Worm (Caenorhabditis elegans) whole organism, L4 larva: ENCODE measurements around the gene rpl-10.

Experiments used
- R02D3.7 ChIP-seq: fragments of 150-350 bp; sonication (generic microtip); optimal IDR thresholded peaks from 3 replicates; lab custom pipeline; 2014; ENCODE audit warnings: missing biosample characterization, missing genetic modification characterization
- T26A8.4 ChIP-seq: fragments of 200-800 bp; sonication (Bioruptor generic); IDR thresholded peaks from 2 replicates; pipeline ENCODE4 v1.3.6; 2022; ENCODE audit warnings: missing genetic modification characterization, missing compliant biosample characterization
- Y48G9A.11 ChIP-seq: fragments of 200-800 bp; sonication (Bioruptor generic); IDR thresholded peaks from 2 replicates; pipeline ENCODE4 v1.3.6; 2022; ENCODE audit warnings: missing genetic modification reagents, missing genetic modification characterization, missing compliant biosample characterization
- Y5F2A.4 ChIP-seq: fragments of 200-800 bp; sonication (Bioruptor generic); optimal IDR thresholded peaks from 2 replicates; lab custom pipeline; 2018; ENCODE audit warnings: mild to moderate bottlenecking, missing genetic modification characterization, missing compliant biosample characterization
- Y75B8A.6 ChIP-seq: fragments of 200-800 bp; sonication (Bioruptor generic); IDR thresholded peaks from 2 replicates; pipeline ENCODE4 v1.3.6; 2022; ENCODE audit warnings: missing genetic modification reagents, missing genetic modification characterization, missing compliant biosample characterization
- aha-1 ChIP-seq: fragments of 150-350 bp; peaks from one replicate; lab custom pipeline; 2014; ENCODE audit warnings: missing biosample characterization, missing genetic modification characterization
- ama-1 ChIP-seq: fragments of 150-350 bp; optimal IDR thresholded peaks from 2 replicates; lab custom pipeline; 2014; ENCODE audit warnings: inconsistent platforms, mixed read lengths
- ceh-44 ChIP-seq: fragments of 200-800 bp; sonication (Bioruptor generic); IDR thresholded peaks from 2 replicates; pipeline ENCODE4 v1.3.6; 2022; ENCODE audit warnings: missing genetic modification reagents, missing genetic modification characterization, missing compliant biosample characterization
- ces-1 ChIP-seq: fragments of 150-350 bp; sonication (generic microtip); optimal IDR thresholded peaks from 4 replicates; lab custom pipeline; 2014; ENCODE audit warnings: missing biosample characterization, missing genetic modification reagents, missing genetic modification characterization
- daf-16 ChIP-seq, 3 experiments: sonication (generic microtip); optimal IDR thresholded peaks; 2 replicates each; lab custom pipeline; 2016 to 2017; ENCODE audit warnings: missing genetic modification characterization in 3 of 3, missing genetic modification reagents in 3 of 3, mild to moderate bottlenecking in 2 of 3, missing compliant biosample characterization in 2 of 3, missing biosample characterization in 1 of 3, moderate library complexity in 1 of 3
- dmd-6 ChIP-seq: fragments of 200-800 bp; sonication (Bioruptor generic); IDR thresholded peaks from 2 replicates; pipeline ENCODE4 v1.3.6; 2022; ENCODE audit warnings: missing genetic modification reagents, missing genetic modification characterization, missing compliant biosample characterization
- dmd-8 ChIP-seq: fragments of 200-800 bp; sonication (Bioruptor generic); IDR thresholded peaks from 2 replicates; pipeline ENCODE4 v1.3.6; 2022; ENCODE audit warnings: missing genetic modification characterization, missing compliant biosample characterization
- duxl-1 ChIP-seq: sonication (generic microtip); optimal IDR thresholded peaks from 2 replicates; lab custom pipeline; 2016; ENCODE audit warnings: mild to moderate bottlenecking, missing genetic modification characterization, moderate library complexity, missing compliant biosample characterization; ENCODE audit not compliant: poor library complexity
- dve-1 ChIP-seq: sonication (generic microtip); optimal IDR thresholded peaks from 2 replicates; lab custom pipeline; 2017; ENCODE audit warnings: antibody characterized with exemption, mild to moderate bottlenecking, missing genetic modification characterization, missing compliant biosample characterization; ENCODE audit not compliant: insufficient read depth
- egl-27 ChIP-seq: sonication (generic microtip); optimal IDR thresholded peaks from 3 replicates; lab custom pipeline; 2017; ENCODE audit warnings: missing biosample characterization, missing genetic modification reagents, missing genetic modification characterization
- fos-1 ChIP-seq: fragments of 150-350 bp; optimal IDR thresholded peaks from 2 replicates; lab custom pipeline; 2014; ENCODE audit warnings: missing biosample characterization, missing genetic modification characterization
- hlh-11 ChIP-seq: fragments of 200-800 bp; sonication (Bioruptor generic); optimal IDR thresholded peaks from 2 replicates; lab custom pipeline; 2018; ENCODE audit warnings: mild to moderate bottlenecking, missing genetic modification characterization, missing compliant biosample characterization
- hlh-30 ChIP-seq: sonication (generic microtip); optimal IDR thresholded peaks from 2 replicates; lab custom pipeline; 2017; ENCODE audit warnings: antibody characterized with exemption, mild to moderate bottlenecking, missing genetic modification characterization, missing compliant biosample characterization; ENCODE audit not compliant: insufficient read depth
- hmg-1.1 ChIP-seq: fragments of 200-800 bp; sonication (Bioruptor generic); IDR thresholded peaks from 2 replicates; pipeline ENCODE4 v1.3.6; 2022; ENCODE audit warnings: missing genetic modification reagents, missing genetic modification characterization, missing compliant biosample characterization
- lim-7 ChIP-seq: fragments of 200-800 bp; sonication (Bioruptor generic); IDR thresholded peaks from 2 replicates; pipeline ENCODE4 v1.3.6; 2022; ENCODE audit warnings: missing genetic modification characterization, missing compliant biosample characterization
- lin-1 ChIP-seq: fragments of 200-800 bp; sonication (Bioruptor generic); IDR thresholded peaks from 2 replicates; pipeline ENCODE4 v1.3.6; 2022; ENCODE audit warnings: missing genetic modification reagents, missing genetic modification characterization, missing compliant biosample characterization
- lin-13 ChIP-seq: fragments of 150-350 bp; optimal IDR thresholded peaks from 2 replicates; lab custom pipeline; 2014; ENCODE audit warnings: missing biosample characterization, missing genetic modification reagents, missing genetic modification characterization
- lin-15B ChIP-seq: fragments of 150-350 bp; sonication (generic microtip); optimal IDR thresholded peaks from 3 replicates; lab custom pipeline; 2014; ENCODE audit warnings: missing biosample characterization, missing genetic modification characterization
- lin-29 ChIP-seq: fragments of 200-800 bp; sonication (Bioruptor generic); IDR thresholded peaks from 2 replicates; pipeline ENCODE4 v1.3.6; 2022; ENCODE audit warnings: missing genetic modification reagents, missing genetic modification characterization, missing compliant biosample characterization
- lin-38 ChIP-seq: fragments of 200-800 bp; sonication (Bioruptor generic); IDR thresholded peaks from 2 replicates; pipeline ENCODE4 v1.3.6; 2022; ENCODE audit warnings: missing genetic modification reagents, missing genetic modification characterization, missing compliant biosample characterization
- lir-3 ChIP-seq: sonication (generic microtip); optimal IDR thresholded peaks from 2 replicates; lab custom pipeline; 2016; ENCODE audit warnings: mild to moderate bottlenecking, missing genetic modification characterization, missing compliant biosample characterization
- lsy-2 ChIP-seq, 2 experiments: fragments of 150-350 bp in 1 of 2; sonication (generic microtip) in 1 of 2; optimal IDR thresholded peaks; 2 replicates each; lab custom pipeline; 2014 to 2017; ENCODE audit warnings: missing biosample characterization in 2 of 2, missing genetic modification characterization in 2 of 2
- madf-9 ChIP-seq: fragments of 200-800 bp; sonication (Bioruptor generic); conservative IDR thresholded peaks from 2 replicates; pipeline ENCODE4 v1.3.6; 2022; ENCODE audit warnings: missing genetic modification reagents, missing genetic modification characterization, missing compliant biosample characterization
- mdl-1 ChIP-seq, 2 experiments: fragments of 150-350 bp in 1 of 2; sonication (generic microtip) in 1 of 2; optimal IDR thresholded peaks; 2 replicates each; lab custom pipeline; 2014 to 2017; ENCODE audit warnings: missing biosample characterization in 2 of 2, missing genetic modification characterization in 2 of 2
- nhr-25 ChIP-seq: sonication (generic microtip); optimal IDR thresholded peaks from 2 replicates; lab custom pipeline; 2017; ENCODE audit warnings: missing genetic modification characterization, mild to moderate bottlenecking, missing compliant biosample characterization, antibody characterized with exemption, moderate library complexity, borderline replicate concordance; ENCODE audit not compliant: insufficient read depth
- nhr-28 ChIP-seq: fragments of 150-350 bp; optimal IDR thresholded peaks from 2 replicates; lab custom pipeline; 2014; ENCODE audit warnings: missing biosample characterization, missing genetic modification characterization
- nhr-42 ChIP-seq: fragments of 200-800 bp; sonication (Bioruptor generic); IDR thresholded peaks from 2 replicates; pipeline ENCODE4 v1.3.6; 2022; ENCODE audit warnings: missing genetic modification characterization, missing compliant biosample characterization
- nhr-6 ChIP-seq: fragments of 150-350 bp; optimal IDR thresholded peaks from 2 replicates; lab custom pipeline; 2014; ENCODE audit warnings: missing biosample characterization, missing genetic modification characterization
- nhr-76 ChIP-seq: fragments of 150-350 bp; optimal IDR thresholded peaks from 2 replicates; lab custom pipeline; 2014; ENCODE audit warnings: missing biosample characterization, missing genetic modification characterization
- pha-4 ChIP-seq, 2 experiments: fragments of 150-350 bp in 1 of 2; fragments of 200-800 bp in 1 of 2; sonication (Bioruptor generic) in 1 of 2; IDR thresholded peaks in 1 of 2; optimal IDR thresholded peaks in 1 of 2; 2 replicates each; pipeline versions ENCODE4 v1.3.6 to Lab custom; 2014 to 2022; ENCODE audit warnings: missing genetic modification characterization in 2 of 2, missing genetic modification reagents in 2 of 2, missing biosample characterization in 1 of 2, missing compliant biosample characterization in 1 of 2
- php-3 ChIP-seq: fragments of 200-800 bp; sonication (Bioruptor generic); IDR thresholded peaks from 2 replicates; pipeline ENCODE4 v1.3.6; 2022; ENCODE audit warnings: missing genetic modification reagents, missing genetic modification characterization, missing compliant biosample characterization
- rbr-2 ChIP-seq: sonication (generic microtip); optimal IDR thresholded peaks from 2 replicates; lab custom pipeline; 2016; ENCODE audit warnings: missing genotype, missing genetic modification characterization, missing compliant biosample characterization
- saeg-2 ChIP-seq: fragments of 200-800 bp; sonication (Bioruptor generic); IDR thresholded peaks from 2 replicates; pipeline ENCODE4 v1.3.6; 2022; ENCODE audit warnings: missing genetic modification reagents, missing genetic modification characterization, missing compliant biosample characterization
- spr-1 ChIP-seq: sonication (generic microtip); optimal IDR thresholded peaks from 2 replicates; lab custom pipeline; 2016; ENCODE audit warnings: mild to moderate bottlenecking, missing genetic modification characterization, missing compliant biosample characterization
- spr-3 ChIP-seq: fragments of 200-800 bp; sonication (Bioruptor generic); optimal IDR thresholded peaks from 2 replicates; lab custom pipeline; 2018; ENCODE audit warnings: mild to moderate bottlenecking, missing genetic modification characterization, missing compliant biosample characterization
- tag-97 ChIP-seq: fragments of 200-800 bp; sonication (Bioruptor generic); IDR thresholded peaks from 2 replicates; pipeline ENCODE4 v1.3.6; 2022; ENCODE audit warnings: missing genetic modification characterization, missing compliant biosample characterization
- tra-1 ChIP-seq: fragments of 200-800 bp; sonication (Bioruptor generic); IDR thresholded peaks from 2 replicates; pipeline ENCODE4 v1.3.6; 2022; ENCODE audit warnings: missing genetic modification reagents, missing genetic modification characterization, missing compliant biosample characterization
- unc-130 ChIP-seq: sonication (generic microtip); optimal IDR thresholded peaks from 2 replicates; lab custom pipeline; 2016; ENCODE audit warnings: missing genetic modification reagents, missing genetic modification characterization, missing compliant biosample characterization
- unc-62 ChIP-seq, 3 experiments: fragments of 150-350 bp in 1 of 3; sonication (generic microtip); optimal IDR thresholded peaks in 2 of 3; peaks in 1 of 3; 1 replicate in 1 of 3; 2 replicates in 2 of 3; lab custom pipeline; 2014 to 2017; ENCODE audit warnings: missing biosample characterization in 3 of 3, missing genetic modification characterization in 3 of 3, missing genetic modification reagents in 3 of 3, missing genotype in 1 of 3
- vab-7 ChIP-seq: fragments of 200-800 bp; sonication (Bioruptor generic); IDR thresholded peaks from 2 replicates; pipeline ENCODE4 v1.3.6; 2022; ENCODE audit warnings: missing genetic modification reagents, missing genetic modification characterization, missing compliant biosample characterization
- zag-1 ChIP-seq: fragments of 150-350 bp; optimal IDR thresholded peaks from 2 replicates; lab custom pipeline; 2014; ENCODE audit warnings: missing biosample characterization, missing genetic modification characterization
- zfp-2 ChIP-seq: sonication (generic microtip); optimal IDR thresholded peaks from 2 replicates; lab custom pipeline; 2016; ENCODE audit warnings: mild to moderate bottlenecking, missing genetic modification characterization, missing compliant biosample characterization
- zip-11 ChIP-seq: fragments of 200-800 bp; sonication (Bioruptor generic); IDR thresholded peaks from 2 replicates; pipeline ENCODE4 v1.3.6; 2022; ENCODE audit warnings: missing genetic modification characterization, missing compliant biosample characterization

rpl-10 gene

DNA sequence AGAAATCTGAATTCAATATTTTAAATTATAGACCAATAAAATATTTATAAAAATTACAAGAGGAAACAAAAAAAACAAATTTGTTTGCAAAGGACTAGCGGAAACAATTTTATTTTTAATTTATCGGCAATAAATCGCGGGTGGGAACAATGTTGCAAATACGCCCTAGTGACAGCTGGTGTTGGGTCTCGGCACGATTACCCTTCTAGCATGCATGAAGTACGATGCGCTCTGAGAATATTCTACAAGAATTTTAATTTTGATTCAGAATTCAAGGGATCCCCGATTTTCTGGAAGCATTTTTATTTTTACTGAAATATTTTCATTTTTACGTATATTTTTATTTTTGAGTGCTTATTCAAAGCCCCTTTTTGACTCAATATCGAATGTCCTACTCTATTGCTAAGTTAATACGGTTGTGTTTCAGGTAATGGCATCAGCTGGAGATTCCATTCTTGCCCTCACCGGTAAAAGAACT, 41.4 kb downstream of the rpl-10 start, which contains the start of the genes mig-5 and cct-1:
mig-5 (minus strand) TSS at position 8 of the 478 bp plus-strand sequence.
cct-1 (plus strand) TSS at position 428 of the 478 bp plus-strand sequence.
- no peak for TF ChIP-seq madf-9 (GFP tag; lab: Robert Waterston, UW)
- TF ChIP-seq nhr-25 (tag; lab: Kevin White, UChicago), result peak; percentile 93
- TF ChIP-seq nhr-42 (GFP tag; lab: Robert Waterston, UW), result peak; percentile 78; the same call in 1 of the 2 replicates
- peak; percentile 91 for TF ChIP-seq tra-1
- no peak for TF ChIP-seq R02D3.7
- TF ChIP-seq aha-1, result peak; percentile 85
- peak; percentile 73 for TF ChIP-seq lin-29 (GFP tag; lab: Robert Waterston, UW)
- peak; percentile 61 to 87 for TF ChIP-seq daf-16 (GFP tag; optimal IDR thresholded peaks at IDR 0.05; lab: Kevin White, UChicago)
- TF ChIP-seq daf-16 (tag; optimal IDR thresholded peaks at IDR 0.05; lab: Kevin White, UChicago), result peak; percentile 84
- TF ChIP-seq Y48G9A.11 (GFP tag; lab: Robert Waterston, UW), result peak; percentile 58
- TF ChIP-seq duxl-1, result peak; percentile 92
- peak; percentile 72 for TF ChIP-seq ces-1
- peak; percentile 87 for TF ChIP-seq pha-4 (GFP tag; IDR thresholded peaks at IDR 0.05; lab: Robert Waterston, UW)
- peak; percentile 88 for TF ChIP-seq pha-4 (tag; optimal IDR thresholded peaks at IDR 0.05; lab: Kevin White, UChicago)
- peak in 1 of 2 experiments; percentile 98 for TF ChIP-seq unc-62 (GFP tag; optimal IDR thresholded peaks at IDR 0.05 in 1 of 2; lab: Kevin White, UChicago)
- no peak for TF ChIP-seq unc-62 (tag; optimal IDR thresholded peaks at IDR 0.05; lab: Kevin White, UChicago)
- TF ChIP-seq unc-130 (GFP tag; lab: Kevin White, UChicago), result peak; percentile 65
- TF ChIP-seq nhr-28 (tag; lab: Kevin White, UChicago), result peak; percentile 91
- peak; percentile 41 for TF ChIP-seq lir-3 (tag; lab: Kevin White, UChicago)
- TF ChIP-seq saeg-2 (GFP tag; lab: Robert Waterston, UW), result peak; percentile 76; the same call in 1 of the 2 replicates
- TF ChIP-seq tag-97 (GFP tag; lab: Robert Waterston, UW), result no peak
- TF ChIP-seq lsy-2 (tag; optimal IDR thresholded peaks at IDR 0.05; lab: Kevin White, UChicago), result peak; percentile 99 to 100
- peak; percentile 96 for TF ChIP-seq php-3
- peak; percentile 94 for TF ChIP-seq hlh-11 (tag; lab: Kevin White, UChicago)
- peak; percentile 90 for TF ChIP-seq hlh-30 (tag; lab: Kevin White, UChicago)
- peak; percentile 78 for TF ChIP-seq spr-3 (GFP tag; lab: Kevin White, UChicago)
- TF ChIP-seq dmd-6 (GFP tag; lab: Robert Waterston, UW), result peak; percentile 89
- no peak for TF ChIP-seq egl-27 (tag; lab: Kevin White, UChicago)
- peak; percentile 98 for TF ChIP-seq dve-1
- TF ChIP-seq Y75B8A.6, result no peak
- peak; percentile 98 for TF ChIP-seq hmg-1.1 (GFP tag; lab: Robert Waterston, UW)
- TF ChIP-seq zip-11, result no peak
- peak; percentile 91 for TF ChIP-seq spr-1 (tag; lab: Kevin White, UChicago)
- peak; percentile 9 for TF ChIP-seq fos-1
- 0 out of 2 replicates have a peak, but pooled peaks have one; percentile 29 for TF ChIP-seq vab-7
- TF ChIP-seq lin-1 (GFP tag; lab: Robert Waterston, UW), result peak; percentile 85
- TF ChIP-seq nhr-6 (tag; lab: Kevin White, UChicago), result peak; percentile 98
- TF ChIP-seq lin-13 (GFP tag; lab: Kevin White, UChicago), result peak; percentile 87
- TF ChIP-seq zfp-2 (tag; lab: Kevin White, UChicago), result peak; percentile 78
- no peak for TF ChIP-seq dmd-8 (GFP tag; lab: Robert Waterston, UW)
- peak; percentile 2 for TF ChIP-seq nhr-76 (tag; lab: Kevin White, UChicago)
- TF ChIP-seq lim-7, result no peak
- peak; percentile 96 for TF ChIP-seq rbr-2 (tag; lab: Kevin White, UChicago)
- peak; percentile 100 for TF ChIP-seq lin-38 (GFP tag; lab: Robert Waterston, UW)
- TF ChIP-seq mdl-1 (tag; optimal IDR thresholded peaks at IDR 0.05; lab: Kevin White, UChicago), result peak; percentile 51 to 75
- TF ChIP-seq ceh-44, result peak; percentile 53; the same call in 1 of the 2 replicates
- TF ChIP-seq Y5F2A.4 (GFP tag; lab: Kevin White, UChicago), result peak; percentile 41
- TF ChIP-seq lin-15B (tag; lab: Kevin White, UChicago), result peak; percentile 90
- peak; percentile 97 for TF ChIP-seq T26A8.4 (GFP tag; lab: Robert Waterston, UW)
- peak; percentile 87 for TF ChIP-seq zag-1 (tag; lab: Kevin White, UChicago)
- TF ChIP-seq ama-1, result no peak
